Fruit fly (Drosophila melanogaster): ENCODE measurements around the gene Octalpha2R.

Octalpha2R gene

dm6 chr3R:18758548-18759257, 90.3 kb downstream of the Octalpha2R start, which contains the start of gene Epg5 (continued):
- TF ChIP-seq CG3163 (GFP tag; optimal IDR thresholded peaks at IDR 0.05) (peak; percentile 24), CG10959 (GFP tag; IDR thresholded peaks at IDR 0.05) (no peak), Asciz (GFP tag; optimal IDR thresholded peaks at IDR 0.05) (no peak), CG11504 (tag; optimal IDR thresholded peaks at IDR 0.05) (no peak), CG9437 (GFP tag; optimal IDR thresholded peaks at IDR 0.05) (peak; percentile 67), gsb-n (tag; optimal IDR thresholded peaks at IDR 0.05) (no peak), tup (GFP tag; optimal IDR thresholded peaks at IDR 0.05) (peak; percentile 69), CG3726 (GFP tag; IDR thresholded peaks at IDR 0.05) (no peak), z (GFP tag; IDR thresholded peaks at IDR 0.05) (no peak), kay (GFP tag; optimal IDR thresholded peaks at IDR 0.05) (peak; percentile 49), Taf1 (GFP tag; IDR thresholded peaks at IDR 0.05) (no peak; the same call in 1 of the 2 replicates), CG1602 (GFP tag; optimal IDR thresholded peaks at IDR 0.05) (peak; percentile 66), bbx (GFP tag; IDR thresholded peaks at IDR 0.05; ENCODE audit: partially characterized antibody) (peak; percentile 91), Neu2 (GFP tag; optimal IDR thresholded peaks at IDR 0.05; ENCODE audit: borderline replicate concordance) (no peak), CG6813 (GFP tag; optimal IDR thresholded peaks at IDR 0.05) (no peak), Fer1 (GFP tag; optimal IDR thresholded peaks at IDR 0.05) (no peak), maf-S (GFP tag; optimal IDR thresholded peaks at IDR 0.05) (peak; percentile 58), sima (GFP tag; optimal IDR thresholded peaks at IDR 0.05) (no peak), Bgb (GFP tag; IDR thresholded peaks at IDR 0.05; ENCODE audit: partially characterized antibody) (peak; percentile 96), Spps (tag; optimal IDR thresholded peaks at IDR 0.05) (peak; percentile 4), Atf-2 (GFP tag; optimal IDR thresholded peaks at IDR 0.05) (peak; percentile 55), CG1832 (GFP tag; optimal IDR thresholded peaks at IDR 0.05) (no peak), Vsx1 (GFP tag; optimal IDR thresholded peaks at IDR 0.05) (no peak), lbe (GFP tag; optimal IDR thresholded peaks at IDR 0.05) (no peak), chif (GFP tag; optimal IDR thresholded peaks at IDR 0.05) (peak; percentile 34 to 65), CG10209 (GFP tag; optimal IDR thresholded peaks at IDR 0.05) (peak; percentile 49), yki (optimal IDR thresholded peaks at IDR 0.05) (no peak), pita (GFP tag; optimal IDR thresholded peaks at IDR 0.05) (no peak), fd96Cb (tag; optimal IDR thresholded peaks at IDR 0.05) (peak; percentile 50), ci (GFP tag; IDR thresholded peaks at IDR 0.05) (peak; percentile 46; the same call in 1 of the 3 replicates), Chrac-16 (GFP tag; optimal IDR thresholded peaks at IDR 0.05) (peak; percentile 63), Dad (GFP tag; optimal IDR thresholded peaks at IDR 0.05) (peak; percentile 69), hkb (optimal IDR thresholded peaks at IDR 0.05) (peak; percentile 71), hkb (GFP tag; IDR thresholded peaks at IDR 0.05) (no peak), CG18262 (tag; optimal IDR thresholded peaks at IDR 0.05) (no peak), CG15514 (GFP tag; optimal IDR thresholded peaks at IDR 0.05) (peak; percentile 77), en (GFP tag; optimal IDR thresholded peaks at IDR 0.05) (no peak), Opbp (GFP tag; IDR thresholded peaks at IDR 0.05; ENCODE audit: partially characterized antibody) (peak; percentile 94), chm (GFP tag; IDR thresholded peaks at IDR 0.05) (no peak), lola (GFP tag; optimal IDR thresholded peaks at IDR 0.05) (no peak), NC2β (GFP tag; optimal IDR thresholded peaks at IDR 0.05) (peak; percentile 52), caup (GFP tag; optimal IDR thresholded peaks at IDR 0.05; ENCODE audit: severe bottlenecking) (no peak), CG17568 (GFP tag; optimal IDR thresholded peaks at IDR 0.05) (no peak), fd64A (GFP tag; optimal IDR thresholded peaks at IDR 0.05) (no peak), ash1 (GFP tag; optimal IDR thresholded peaks at IDR 0.05) (no peak), nom (GFP tag; optimal IDR thresholded peaks at IDR 0.05) (no peak), sd (tag; optimal IDR thresholded peaks at IDR 0.05) (no peak), CG12104 (GFP tag; optimal IDR thresholded peaks at IDR 0.05) (peak; percentile 3), CG12744 (GFP tag; optimal IDR thresholded peaks at IDR 0.05) (no peak)

Data from whole organism, embryonic.